Fruit fly (Drosophila melanogaster): ENCODE measurements around the gene Gnpnat.

- no peak for TF ChIP-seq bab1 (GFP tag; optimal IDR thresholded peaks at IDR 0.05)
- no peak for TF ChIP-seq CG1620 (GFP tag; optimal IDR thresholded peaks at IDR 0.05)
- no peak for TF ChIP-seq CG33017 (tag; optimal IDR thresholded peaks at IDR 0.05)
- TF ChIP-seq kay (GFP tag; ENCODE audit: borderline replicate concordance), result no peak
- no peak for TF ChIP-seq CG12768 (GFP tag; optimal IDR thresholded peaks at IDR 0.05)
- TF ChIP-seq toe (GFP tag; optimal IDR thresholded peaks at IDR 0.05), result no peak
- TF ChIP-seq pad (GFP tag; optimal IDR thresholded peaks at IDR 0.05), result no peak
Measured at dm6 chr3R:29711434-29711833, 26.6 kb upstream of the Gnpnat start.

All from whole organism, adult.